Fruit fly (Drosophila melanogaster) whole organism, wandering third instar larva: ENCODE results near the gene CG13842.

Source experiments
- Abd-B ChIP-seq: fragments of >200 bp; optimal IDR thresholded peaks from 2 replicates; lab custom pipeline; 2017; ENCODE audit warnings: missing biosample characterization, missing genetic modification characterization
- CG9705 ChIP-seq: fragments of 200-800 bp; sonication (Bioruptor generic); optimal IDR thresholded peaks from 2 replicates; lab custom pipeline; 2018; ENCODE audit warnings: missing biosample characterization, mild to moderate bottlenecking, missing genetic modification characterization
- Dfd ChIP-seq: fragments of >200 bp; optimal IDR thresholded peaks from 2 replicates; lab custom pipeline; 2017; ENCODE audit warnings: missing biosample characterization, missing genetic modification characterization
- Hr78 ChIP-seq: fragments of >200 bp; optimal IDR thresholded peaks from 2 replicates; lab custom pipeline; 2017; ENCODE audit warnings: missing biosample characterization, missing genetic modification characterization
- Mio ChIP-seq: sonication (Bioruptor generic); optimal IDR thresholded peaks from 2 replicates; lab custom pipeline; 2016; ENCODE audit warnings: missing biosample characterization, missing genetic modification characterization
- Myc ChIP-seq: fragments of >200 bp; optimal IDR thresholded peaks from 2 replicates; lab custom pipeline; 2017
- N ChIP-seq: fragments of >200 bp; optimal IDR thresholded peaks from 2 replicates; lab custom pipeline; 2018; ENCODE audit warnings: missing biosample characterization, missing external identifiers, missing genetic modification characterization
- h ChIP-seq: fragments of 200-800 bp; sonication (Bioruptor generic); optimal IDR thresholded peaks from 3 replicates; lab custom pipeline; 2016; ENCODE audit warnings: missing biosample characterization, mild to moderate bottlenecking, missing genetic modification characterization
- lola ChIP-seq: fragments of >200 bp; optimal IDR thresholded peaks from 2 replicates; lab custom pipeline; 2017; ENCODE audit warnings: missing biosample characterization, missing genetic modification characterization
- usp ChIP-seq: fragments of >200 bp; optimal IDR thresholded peaks from 2 replicates; lab custom pipeline; 2017; ENCODE audit warnings: missing biosample characterization, missing genetic modification characterization

DNA sequence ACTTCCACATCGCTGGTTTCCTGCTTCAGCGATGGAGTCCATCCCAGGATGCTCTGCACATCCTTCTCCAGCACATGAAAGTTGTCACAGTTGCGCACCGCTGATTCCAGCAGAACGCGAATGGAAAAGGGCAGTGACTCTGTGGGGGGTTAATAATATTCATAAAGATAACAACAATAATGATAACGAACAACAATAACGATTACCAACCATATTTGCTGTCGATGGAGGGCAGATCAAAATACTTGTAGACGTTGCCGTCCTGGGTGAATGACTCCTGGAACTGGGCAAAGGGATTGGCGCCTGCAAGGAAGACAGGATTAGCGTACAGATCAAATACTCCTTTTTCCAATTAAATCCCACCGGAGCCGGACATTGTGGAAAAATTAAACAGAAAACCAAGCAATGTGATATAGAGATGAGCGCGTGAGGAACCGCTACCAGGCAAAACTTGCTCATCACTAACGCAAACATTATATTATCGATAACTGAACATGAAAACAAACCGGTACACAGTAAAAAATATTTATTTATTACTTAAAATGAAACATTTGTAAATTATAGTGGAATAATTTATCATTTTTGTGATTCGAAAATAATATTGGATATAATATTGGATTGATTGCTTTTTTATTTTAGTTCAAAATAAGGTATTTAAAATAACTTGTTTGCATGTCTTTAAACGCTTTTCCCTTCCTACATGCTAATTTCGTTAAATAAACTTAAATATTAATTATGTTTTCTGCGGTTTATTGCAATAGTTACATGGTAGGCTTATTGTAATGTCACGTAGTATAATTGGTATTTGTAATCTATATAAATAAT, 17.3 kb upstream of the CG13842 start, which contains the start of gene Irp-1A:
- TF ChIP-seq N (GFP tag; lab: Kevin White, UChicago) (no peak), Abd-B (GFP tag; lab: Kevin White, UChicago) (no peak), Hr78 (GFP tag; lab: Kevin White, UChicago) (no peak), usp (GFP tag; lab: Kevin White, UChicago) (no peak), Mio (GFP tag; lab: Kevin White, UChicago) (no peak), lola (no peak), Dfd (GFP tag; lab: Kevin White, UChicago) (no peak), Myc (lab: Kevin White, UChicago) (peak; percentile 26), h (GFP tag; lab: Kevin White, UChicago) (peak; percentile 54), CG9705 (GFP tag; lab: Kevin White, UChicago) (peak; percentile 3)
